Worm (Caenorhabditis elegans) whole organism, L4/young adult: ENCODE measurements around the gene cat-2.

ENCODE experiments used
- W03F9.2 ChIP-seq: fragments of 150-350 bp; optimal IDR thresholded peaks from 2 replicates; lab custom pipeline; 2014; ENCODE audit warnings: missing biosample characterization, missing genetic modification characterization
- dao-5 ChIP-seq: sonication (generic microtip); optimal IDR thresholded peaks from 2 replicates; lab custom pipeline; 2016; ENCODE audit warnings: missing genotype, missing genetic modification characterization, moderate library complexity, missing compliant biosample characterization
- him-1 ChIP-seq: sonication (generic microtip); optimal IDR thresholded peaks from 2 replicates; lab custom pipeline; 2016; ENCODE audit warnings: missing genotype, missing genetic modification reagents, missing genetic modification characterization, missing compliant biosample characterization

The cat-2 gene

ce11 chrII:257519-257918 lies at the start of gene cat-2:
Gene cat-2, plus strand, starts transcription at chrII:257819.
- TF ChIP-seq dao-5 (no peak), him-1 (tag; lab: Kevin White, UChicago) (no peak), W03F9.2 (tag; lab: Kevin White, UChicago) (no peak)

ce11 chrII:208097-208496 lies 49.5 kb upstream of the cat-2 start:
- TF ChIP-seq him-1 (tag; lab: Kevin White, UChicago) = no peak

ce11 chrII:216598-216997 lies 41.0 kb upstream of the cat-2 start, which contains the start of gene F48A11.4:
Gene F48A11.4, minus strand, starts transcription at chrII:216621.
- peak; percentile 89 for TF ChIP-seq W03F9.2 (tag; lab: Kevin White, UChicago)
- TF ChIP-seq him-1 (tag; lab: Kevin White, UChicago) = peak; percentile 52
- no peak for TF ChIP-seq dao-5

ce11 chrII:217308-217707 lies 40.3 kb upstream of the cat-2 start:
- no peak for TF ChIP-seq dao-5
- no peak for TF ChIP-seq him-1 (tag; lab: Kevin White, UChicago)

ce11 chrII:219846-220503 lies 37.6 kb upstream of the cat-2 start:
- TF ChIP-seq him-1 (tag; lab: Kevin White, UChicago) (no peak), dao-5 (no peak)

- TF ChIP-seq him-1 (tag; lab: Kevin White, UChicago) (no peak), dao-5 (no peak), W03F9.2 (tag; lab: Kevin White, UChicago) (no peak)
Measured at ce11 chrII:220602-221001, 37.0 kb upstream of the cat-2 start, which contains the start of gene ubxn-3. Gene ubxn-3, minus strand, starts transcription at chrII:220667.

ce11 chrII:221212-221611 lies 36.4 kb upstream of the cat-2 start:
- TF ChIP-seq W03F9.2 (tag; lab: Kevin White, UChicago) (peak; percentile 17), him-1 (tag; lab: Kevin White, UChicago) (no peak), dao-5 (no peak)

ce11 chrII:232641-233040 lies 25.0 kb upstream of the cat-2 start, which contains the start of gene Y43H11AL.1:
Gene Y43H11AL.1, minus strand, starts transcription at chrII:232741.
- TF ChIP-seq him-1 (tag; lab: Kevin White, UChicago) (no peak), dao-5 (no peak), W03F9.2 (tag; lab: Kevin White, UChicago) (no peak)

- TF ChIP-seq dao-5 (no peak), W03F9.2 (tag; lab: Kevin White, UChicago) (no peak), him-1 (tag; lab: Kevin White, UChicago) (no peak)
Measured at ce11 chrII:237721-238120, 19.9 kb upstream of the cat-2 start, which contains the start of gene laat-1. Gene laat-1, minus strand, starts transcription at chrII:237821.

- TF ChIP-seq W03F9.2 (tag; lab: Kevin White, UChicago) = no peak
- TF ChIP-seq dao-5 = no peak
- no peak for TF ChIP-seq him-1 (tag; lab: Kevin White, UChicago)
Measured at ce11 chrII:240043-240442, 17.6 kb upstream of the cat-2 start.

- TF ChIP-seq W03F9.2 (tag; lab: Kevin White, UChicago) (no peak), him-1 (tag; lab: Kevin White, UChicago) (no peak), dao-5 (no peak)
Measured at ce11 chrII:247736-248135, 9.9 kb upstream of the cat-2 start.

ce11 chrII:255124-255523 lies 2.5 kb upstream of the cat-2 start:
- TF ChIP-seq W03F9.2 (tag; lab: Kevin White, UChicago) (peak; percentile 93), dao-5 (peak; percentile 32), him-1 (tag; lab: Kevin White, UChicago) (peak; percentile 49)

ce11 chrII:263563-263962 lies 5.9 kb downstream of the cat-2 start, which contains the start of gene scc-2:
Gene scc-2, minus strand, starts transcription at chrII:263663.
- no peak for TF ChIP-seq W03F9.2 (tag; lab: Kevin White, UChicago)
- no peak for TF ChIP-seq him-1 (tag; lab: Kevin White, UChicago)
- no peak for TF ChIP-seq dao-5

- TF ChIP-seq him-1 (tag; lab: Kevin White, UChicago) (no peak), W03F9.2 (tag; lab: Kevin White, UChicago) (no peak), dao-5 (no peak)
Measured at ce11 chrII:264053-264452, 6.4 kb downstream of the cat-2 start, which contains the start of gene B0432.14. Gene B0432.14, plus strand, starts transcription at chrII:264353.

ce11 chrII:273872-274271 lies 16.3 kb downstream of the cat-2 start, which contains the start of gene B0432.7:
Gene B0432.7, minus strand, starts transcription at chrII:273972.
- no peak for TF ChIP-seq dao-5
- no peak for TF ChIP-seq him-1 (tag; lab: Kevin White, UChicago)
- TF ChIP-seq W03F9.2 (tag; lab: Kevin White, UChicago) = no peak
